Fruit fly (Drosophila melanogaster): ENCODE results near the gene CG13284.

The CG13284 gene

dm6 chr2L:16886459-16886858 lies 37.9 kb upstream of the CG13284 start (continued):
- 0 out of 3 replicates have a peak, but pooled peaks have one; percentile 6 for TF ChIP-seq so (GFP tag; IDR thresholded peaks at IDR 0.05)
- TF ChIP-seq CG13624 (GFP tag; optimal IDR thresholded peaks at IDR 0.05) = peak; percentile 55
- TF ChIP-seq CG13894 (tag; optimal IDR thresholded peaks at IDR 0.05) = no peak
- peak in 1 of 2 experiments; percentile 0 for TF ChIP-seq Pdp1 (GFP tag; optimal IDR thresholded peaks at IDR 0.05)
- no peak for TF ChIP-seq CG6854 (GFP tag; optimal IDR thresholded peaks at IDR 0.05)
- TF ChIP-seq CG32767 (GFP tag; IDR thresholded peaks at IDR 0.05) = peak; percentile 50; the same call in 1 of the 2 replicates
- TF ChIP-seq chinmo (GFP tag; IDR thresholded peaks at IDR 0.05; ENCODE audit: partially characterized antibody) = peak; percentile 93
- peak; percentile 33 for TF ChIP-seq exex (tag; optimal IDR thresholded peaks at IDR 0.05)
- TF ChIP-seq lab (GFP tag; optimal IDR thresholded peaks at IDR 0.05) = peak; percentile 15
- no peak for TF ChIP-seq CG8290 (GFP tag; optimal IDR thresholded peaks at IDR 0.05)
- peak in 1 of 2 experiments; percentile 45 for TF ChIP-seq CG8290 (tag; optimal IDR thresholded peaks at IDR 0.05)
- TF ChIP-seq Dbx (GFP tag; IDR thresholded peaks at IDR 0.05) = 0 out of 3 replicates have a peak, but pooled peaks have one; percentile 28
- TF ChIP-seq Hand (GFP tag; optimal IDR thresholded peaks at IDR 0.05) = no peak
- TF ChIP-seq CG34376 (GFP tag; optimal IDR thresholded peaks at IDR 0.05) = peak; percentile 1
- TF ChIP-seq YL-1 (GFP tag; optimal IDR thresholded peaks at IDR 0.05) = no peak
- no peak for TF ChIP-seq CG15514 (GFP tag; optimal IDR thresholded peaks at IDR 0.05)
- TF ChIP-seq Hr78 (GFP tag; optimal IDR thresholded peaks at IDR 0.05) = peak in 1 of 2 experiments; percentile 45
- TF ChIP-seq slou (GFP tag; optimal IDR thresholded peaks at IDR 0.05) = no peak
- TF ChIP-seq gce (GFP tag; IDR thresholded peaks at IDR 0.05) = no peak
- TF ChIP-seq abd-A (tag; optimal IDR thresholded peaks at IDR 0.05) = peak; percentile 21
- peak; percentile 65 for TF ChIP-seq Med (GFP tag)
- TF ChIP-seq Nf-YB (GFP tag; optimal IDR thresholded peaks at IDR 0.05) = no peak
- TF ChIP-seq PHDP (tag; optimal IDR thresholded peaks at IDR 0.05) = no peak
- no peak for TF ChIP-seq D19A (tag; optimal IDR thresholded peaks at IDR 0.05)
- no peak for TF ChIP-seq otp (GFP tag; IDR thresholded peaks at IDR 0.05)
- no peak for TF ChIP-seq C15 (GFP tag; IDR thresholded peaks at IDR 0.05)
- no peak for TF ChIP-seq CG13296 (GFP tag; optimal IDR thresholded peaks at IDR 0.05)
- no peak for TF ChIP-seq ssp (GFP tag; IDR thresholded peaks at IDR 0.05)
- TF ChIP-seq Bgb (GFP tag; IDR thresholded peaks at IDR 0.05; ENCODE audit: partially characterized antibody) = peak; percentile 37; the same call in 1 of the 2 replicates
- no peak for TF ChIP-seq CG1529 (GFP tag; optimal IDR thresholded peaks at IDR 0.05)
- TF ChIP-seq CG2199 (GFP tag; IDR thresholded peaks at IDR 0.05) = peak; percentile 92; the same call in 2 of the 3 replicates
- no peak for TF ChIP-seq CG8388 (GFP tag; optimal IDR thresholded peaks at IDR 0.05)
- TF ChIP-seq CG12744 (GFP tag; optimal IDR thresholded peaks at IDR 0.05) = no peak
- no peak for TF ChIP-seq gcm (GFP tag; optimal IDR thresholded peaks at IDR 0.05)
- TF ChIP-seq mirr (GFP tag; optimal IDR thresholded peaks at IDR 0.05) = peak; percentile 18
- peak; percentile 47 for TF ChIP-seq CG10543 (GFP tag; optimal IDR thresholded peaks at IDR 0.05)
- peak; percentile 16 for TF ChIP-seq BtbVII (GFP tag; optimal IDR thresholded peaks at IDR 0.05)

DNA sequence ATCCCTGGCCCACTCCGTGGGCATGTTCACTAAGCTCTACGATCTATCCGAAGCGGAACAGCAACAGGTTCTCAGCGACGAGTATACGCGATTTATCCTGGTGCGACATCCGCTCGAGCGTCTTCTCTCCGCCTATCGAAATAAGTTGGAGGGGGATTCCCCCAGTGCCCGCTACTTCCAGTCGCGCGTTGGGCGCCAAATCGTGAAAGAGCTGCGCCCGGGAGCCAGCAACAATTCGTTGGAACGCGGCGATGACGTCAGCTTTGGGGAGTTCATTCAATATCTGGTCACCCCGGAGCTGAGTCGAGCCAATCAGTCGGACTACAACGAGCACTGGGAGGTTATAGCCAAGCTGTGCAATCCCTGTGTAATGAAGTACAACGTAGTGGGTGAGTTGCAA lies 36.8 kb upstream of the CG13284 start:
- TF ChIP-seq CG16813 (GFP tag; IDR thresholded peaks at IDR 0.05; ENCODE audit: partially characterized antibody) (no peak), tap (tag; optimal IDR thresholded peaks at IDR 0.05) (no peak), Med (GFP tag) (peak; percentile 50), Ets65A (GFP tag) (peak; percentile 31), CG17361 (GFP tag; IDR thresholded peaks at IDR 0.05) (0 out of 3 replicates have a peak, but pooled peaks have one; percentile 20), CG13424 (tag; optimal IDR thresholded peaks at IDR 0.05) (no peak), Dbx (GFP tag; IDR thresholded peaks at IDR 0.05) (0 out of 3 replicates have a peak, but pooled peaks have one; percentile 11), hb (GFP tag; IDR thresholded peaks at IDR 0.05; ENCODE audit: partially characterized antibody) (0 out of 3 replicates have a peak, but pooled peaks have one; percentile 10), MBD-R2 (GFP tag; IDR thresholded peaks at IDR 0.05) (no peak), Mes4 (GFP tag; optimal IDR thresholded peaks at IDR 0.05) (no peak)
